Worm (Caenorhabditis elegans) whole organism, L1 larva: ENCODE data around the gene col-41.

Source experiments
- C16A3.4 ChIP-seq: fragments of 150-350 bp; optimal IDR thresholded peaks from 2 replicates; lab custom pipeline; 2014; ENCODE audit warnings: missing biosample characterization, missing genetic modification characterization
- C34B4.2 ChIP-seq: sonication (generic microtip); optimal IDR thresholded peaks from 2 replicates; lab custom pipeline; 2017; ENCODE audit warnings: mild to moderate bottlenecking, missing genetic modification characterization, missing compliant biosample characterization
- F16B12.6 ChIP-seq: fragments of 150-350 bp; optimal IDR thresholded peaks from 2 replicates; lab custom pipeline; 2014; ENCODE audit warnings: missing biosample characterization, missing genetic modification characterization
- Y116A8C.19 ChIP-seq: sonication (generic microtip); optimal IDR thresholded peaks from 2 replicates; lab custom pipeline; 2016; ENCODE audit warnings: missing compliant biosample characterization, missing genetic modification characterization, borderline replicate concordance
- aha-1 ChIP-seq: fragments of 150-350 bp; optimal IDR thresholded peaks from 2 replicates; lab custom pipeline; 2014; ENCODE audit warnings: missing biosample characterization, missing genetic modification characterization
- alr-1 ChIP-seq: fragments of 200-800 bp; sonication (Bioruptor generic); optimal IDR thresholded peaks from 2 replicates; lab custom pipeline; 2018; ENCODE audit warnings: borderline replicate concordance, mild to moderate bottlenecking, missing genetic modification characterization, missing compliant biosample characterization
- aly-2 ChIP-seq: fragments of 150-350 bp; optimal IDR thresholded peaks from 2 replicates; lab custom pipeline; 2014; ENCODE audit warnings: missing biosample characterization, missing genetic modification characterization
- ama-1 ChIP-seq: fragments of 150-350 bp; optimal IDR thresholded peaks from 2 replicates; lab custom pipeline; 2014
- blmp-1 ChIP-seq: fragments of 150-350 bp; optimal IDR thresholded peaks from 2 replicates; lab custom pipeline; 2014; ENCODE audit warnings: missing biosample characterization, missing genetic modification characterization
- ceh-88 ChIP-seq: fragments of 200-800 bp; sonication (Bioruptor generic); IDR thresholded peaks from 2 replicates; pipeline ENCODE4 v1.3.6; 2022; ENCODE audit warnings: missing genetic modification characterization, missing compliant biosample characterization
- ceh-90 ChIP-seq: sonication (generic microtip); optimal IDR thresholded peaks from 2 replicates; lab custom pipeline; 2016; ENCODE audit warnings: missing genetic modification characterization, missing compliant biosample characterization
- dsc-1 ChIP-seq: sonication (generic microtip); optimal IDR thresholded peaks from 2 replicates; lab custom pipeline; 2016; ENCODE audit warnings: mild to moderate bottlenecking, missing genetic modification characterization, missing compliant biosample characterization
- efl-1 ChIP-seq, 4 experiments: fragments of 150-350 bp; optimal IDR thresholded peaks in 3 of 4; peaks in 1 of 4; 1 replicate in 1 of 4; 2 replicates in 3 of 4; lab custom pipeline; 2014; ENCODE audit warnings: missing biosample characterization in 2 of 4, missing genetic modification characterization in 2 of 4, missing genetic modification reagents in 2 of 4
- efl-3 ChIP-seq: fragments of 200-800 bp; sonication (Bioruptor generic); optimal IDR thresholded peaks from 2 replicates; lab custom pipeline; 2018; ENCODE audit warnings: mild to moderate bottlenecking, missing genetic modification characterization, missing compliant biosample characterization
- egl-13 ChIP-seq: sonication (generic microtip); optimal IDR thresholded peaks from 2 replicates; lab custom pipeline; 2016; ENCODE audit warnings: missing genotype, missing genetic modification reagents, missing genetic modification characterization, missing compliant biosample characterization
- elt-2 ChIP-seq: sonication (generic microtip); optimal IDR thresholded peaks from 2 replicates; lab custom pipeline; 2016; ENCODE audit warnings: missing genetic modification characterization, mild to moderate bottlenecking, inconsistent platforms, missing compliant biosample characterization, missing genetic modification reagents
- ets-5 ChIP-seq: fragments of 200-800 bp; sonication (Bioruptor generic); IDR thresholded peaks from 2 replicates; pipeline ENCODE4 v1.3.6; 2022; ENCODE audit warnings: missing genetic modification characterization, missing compliant biosample characterization
- fkh-10 ChIP-seq: sonication (generic microtip); optimal IDR thresholded peaks from 2 replicates; lab custom pipeline; 2017; ENCODE audit warnings: missing biosample characterization, missing genetic modification reagents, missing genetic modification characterization
- fkh-8 ChIP-seq: sonication (generic microtip); optimal IDR thresholded peaks from 2 replicates; lab custom pipeline; 2016; ENCODE audit warnings: mild to moderate bottlenecking, missing genetic modification characterization, missing compliant biosample characterization
- fos-1 ChIP-seq: fragments of 150-350 bp; optimal IDR thresholded peaks from 2 replicates; lab custom pipeline; 2014; ENCODE audit warnings: missing biosample characterization, missing genetic modification characterization
- grh-1 ChIP-seq: fragments of 200-800 bp; sonication (Bioruptor generic); IDR thresholded peaks from 2 replicates; pipeline ENCODE4 v1.3.6; 2022; ENCODE audit warnings: missing genetic modification reagents, missing genetic modification characterization, missing compliant biosample characterization
- hlh-17 ChIP-seq: fragments of 200-800 bp; sonication (Bioruptor generic); optimal IDR thresholded peaks from 2 replicates; lab custom pipeline; 2018; ENCODE audit warnings: missing genetic modification characterization, mild to moderate bottlenecking, missing compliant biosample characterization, moderate library complexity, borderline replicate concordance
- hpl-2 ChIP-seq: fragments of 150-350 bp; optimal IDR thresholded peaks from 2 replicates; lab custom pipeline; 2014; ENCODE audit warnings: missing biosample characterization, missing genetic modification reagents, missing genetic modification characterization
- irx-1 ChIP-seq: sonication (generic microtip); optimal IDR thresholded peaks from 2 replicates; lab custom pipeline; 2016; ENCODE audit warnings: missing genetic modification characterization, missing compliant biosample characterization
- isw-1 ChIP-seq: fragments of 200-800 bp; sonication (Bioruptor generic); IDR thresholded peaks from 2 replicates; pipeline ENCODE4 v1.3.6; 2022; ENCODE audit warnings: missing genetic modification characterization, missing compliant biosample characterization
- jun-1 ChIP-seq: fragments of 150-350 bp; optimal IDR thresholded peaks from 2 replicates; lab custom pipeline; 2014; ENCODE audit warnings: missing biosample characterization, missing genetic modification reagents, missing genetic modification characterization
- lin-13 ChIP-seq: fragments of 150-350 bp; optimal IDR thresholded peaks from 2 replicates; lab custom pipeline; 2014; ENCODE audit warnings: missing biosample characterization, missing genetic modification reagents, missing genetic modification characterization
- lin-15B ChIP-seq: fragments of 150-350 bp; sonication (generic microtip); optimal IDR thresholded peaks from 3 replicates; lab custom pipeline; 2014; ENCODE audit warnings: missing biosample characterization, missing genetic modification characterization
- lin-35 ChIP-seq, 2 experiments: fragments of 150-350 bp; optimal IDR thresholded peaks; 2 replicates each; lab custom pipeline; 2014; ENCODE audit warnings: missing biosample characterization in 2 of 2, missing genetic modification characterization in 2 of 2, missing genetic modification reagents in 2 of 2
- lin-39 ChIP-seq: fragments of 150-350 bp; optimal IDR thresholded peaks from 2 replicates; lab custom pipeline; 2014; ENCODE audit warnings: missing biosample characterization, missing genetic modification reagents, missing genetic modification characterization
- lir-3 ChIP-seq: sonication (generic microtip); optimal IDR thresholded peaks from 2 replicates; lab custom pipeline; 2016; ENCODE audit warnings: mild to moderate bottlenecking, missing genetic modification characterization, moderate library complexity, missing compliant biosample characterization; ENCODE audit not compliant: poor library complexity
- mab-9 ChIP-seq: fragments of 200-800 bp; sonication (Bioruptor generic); IDR thresholded peaks from 2 replicates; pipeline ENCODE4 v1.3.6; 2022; ENCODE audit warnings: missing genetic modification reagents, missing genetic modification characterization, missing compliant biosample characterization
- mef-2 ChIP-seq: fragments of 150-350 bp; optimal IDR thresholded peaks from 2 replicates; lab custom pipeline; 2014; ENCODE audit warnings: missing biosample characterization, missing genetic modification characterization
- nhr-11 ChIP-seq: fragments of 150-350 bp; optimal IDR thresholded peaks from 2 replicates; lab custom pipeline; 2014; ENCODE audit warnings: missing biosample characterization, missing genetic modification characterization
- nhr-19 ChIP-seq: fragments of 200-800 bp; sonication (Bioruptor generic); conservative IDR thresholded peaks from 2 replicates; pipeline ENCODE4 v1.3.6; 2022; ENCODE audit warnings: missing genetic modification characterization, missing compliant biosample characterization
- nhr-20 ChIP-seq: sonication (generic microtip); optimal IDR thresholded peaks from 2 replicates; lab custom pipeline; 2016; ENCODE audit warnings: mild to moderate bottlenecking, missing genetic modification characterization, missing compliant biosample characterization
- nhr-237 ChIP-seq: fragments of 150-350 bp; optimal IDR thresholded peaks from 2 replicates; lab custom pipeline; 2014; ENCODE audit warnings: missing biosample characterization, missing genetic modification characterization
- nhr-28 ChIP-seq: fragments of 150-350 bp; optimal IDR thresholded peaks from 2 replicates; lab custom pipeline; 2014; ENCODE audit warnings: missing biosample characterization, missing genetic modification characterization
- nhr-76 ChIP-seq: sonication (generic microtip); optimal IDR thresholded peaks from 2 replicates; lab custom pipeline; 2017; ENCODE audit warnings: missing biosample characterization, missing genetic modification characterization
- nhr-77 ChIP-seq: fragments of 150-350 bp; optimal IDR thresholded peaks from 2 replicates; lab custom pipeline; 2014; ENCODE audit warnings: missing biosample characterization, missing genetic modification characterization
- nhr-84 ChIP-seq: sonication (generic microtip); optimal IDR thresholded peaks from 2 replicates; lab custom pipeline; 2017; ENCODE audit warnings: missing biosample characterization, missing genetic modification characterization
- nhr-85 ChIP-seq: sonication (generic microtip); peaks from one replicate; lab custom pipeline; 2016; ENCODE audit warnings: missing genetic modification characterization, inconsistent platforms, missing compliant biosample characterization
- nhr-90 ChIP-seq: sonication (generic microtip); optimal IDR thresholded peaks from 2 replicates; lab custom pipeline; 2016; ENCODE audit warnings: mild to moderate bottlenecking, missing genetic modification characterization, missing compliant biosample characterization; ENCODE audit not compliant: poor library complexity
- skn-1 ChIP-seq: fragments of 150-350 bp; optimal IDR thresholded peaks from 2 replicates; lab custom pipeline; 2014; ENCODE audit warnings: missing biosample characterization, missing genetic modification characterization
- snpc-4 ChIP-seq: fragments of 150-350 bp; optimal IDR thresholded peaks from 2 replicates; lab custom pipeline; 2014; ENCODE audit warnings: missing biosample characterization, missing genetic modification characterization
- snu-23 ChIP-seq: sonication (generic microtip); optimal IDR thresholded peaks from 2 replicates; lab custom pipeline; 2016; ENCODE audit warnings: missing genetic modification characterization, missing compliant biosample characterization
- sptf-1 ChIP-seq: fragments of 150-350 bp; optimal IDR thresholded peaks from 2 replicates; lab custom pipeline; 2014; ENCODE audit warnings: missing biosample characterization, missing genetic modification characterization
- swsn-7 ChIP-seq: sonication (generic microtip); optimal IDR thresholded peaks from 2 replicates; lab custom pipeline; 2016; ENCODE audit warnings: missing genetic modification characterization, missing compliant biosample characterization
- tbx-2 ChIP-seq: sonication (generic microtip); optimal IDR thresholded peaks from 2 replicates; lab custom pipeline; 2016; ENCODE audit warnings: missing genetic modification characterization, missing compliant biosample characterization
- unc-130 ChIP-seq: fragments of 150-350 bp; optimal IDR thresholded peaks from 2 replicates; lab custom pipeline; 2017; ENCODE audit warnings: missing biosample characterization, missing genetic modification characterization, inconsistent platforms
- unc-30 ChIP-seq: sonication (generic microtip); optimal IDR thresholded peaks from 2 replicates; lab custom pipeline; 2017; ENCODE audit warnings: missing biosample characterization, missing genetic modification characterization
- xbp-1 ChIP-seq: sonication (generic microtip); optimal IDR thresholded peaks from 2 replicates; lab custom pipeline; 2016; ENCODE audit warnings: missing genetic modification characterization, missing compliant biosample characterization
- zip-4 ChIP-seq: fragments of 200-800 bp; sonication (Bioruptor generic); optimal IDR thresholded peaks from 2 replicates; lab custom pipeline; 2018; ENCODE audit warnings: mild to moderate bottlenecking, missing genetic modification characterization, moderate library complexity, missing compliant biosample characterization
- ztf-11 ChIP-seq, 2 experiments: sonication (generic microtip); optimal IDR thresholded peaks; 2 replicates each; lab custom pipeline; 2016 to 2017; ENCODE audit warnings: missing genetic modification characterization in 2 of 2, missing biosample characterization in 1 of 2, missing compliant biosample characterization in 1 of 2

Gene col-41

ce11 chrX:15181454-15181853 lies 5.2 kb upstream of the col-41 start, which contains the start of gene pkhm-2:
Gene pkhm-2 (minus strand): TSS chrX:15181465.
- TF ChIP-seq elt-2 (tag; lab: Kevin White, UChicago) (peak; percentile 67), fkh-8 (peak; percentile 74), fos-1 (tag; lab: Kevin White, UChicago) (peak; percentile 73), jun-1 (tag; lab: Kevin White, UChicago) (peak; percentile 84), swsn-7 (peak; percentile 95), unc-130 (peak; percentile 78), nhr-20 (tag; lab: Kevin White, UChicago) (peak; percentile 94), egl-13 (peak; percentile 87), zip-4 (GFP tag; lab: Kevin White, UChicago) (peak; percentile 85), lin-39 (tag; lab: Kevin White, UChicago) (peak; percentile 80), lin-15B (tag; lab: Kevin White, UChicago) (peak; percentile 52), nhr-84 (no peak), tbx-2 (tag; lab: Kevin White, UChicago) (peak; percentile 89), nhr-11 (peak; percentile 67), aly-2 (tag; lab: Kevin White, UChicago) (peak; percentile 31), hpl-2 (GFP tag; lab: Kevin White, UChicago) (peak; percentile 73), dsc-1 (tag; lab: Kevin White, UChicago) (peak; percentile 89), grh-1 (peak; percentile 92), alr-1 (tag; lab: Kevin White, UChicago) (no peak), mab-9 (GFP tag; lab: Robert Waterston, UW) (peak; percentile 61), lin-13 (GFP tag; lab: Kevin White, UChicago) (peak; percentile 85), C34B4.2 (no peak), skn-1 (tag; lab: Kevin White, UChicago) (peak; percentile 79), F16B12.6 (tag; lab: Kevin White, UChicago) (peak; percentile 40), xbp-1 (tag; lab: Kevin White, UChicago) (peak; percentile 88), nhr-28 (tag; lab: Kevin White, UChicago) (no peak), blmp-1 (tag; lab: Kevin White, UChicago) (peak; percentile 98), irx-1 (tag; lab: Kevin White, UChicago) (peak; percentile 86), nhr-76 (no peak), hlh-17 (GFP tag; lab: Kevin White, UChicago) (no peak), nhr-19 (peak; percentile 93), nhr-85 (tag; lab: Kevin White, UChicago) (peak; percentile 97), mef-2 (tag; lab: Kevin White, UChicago) (no peak), nhr-90 (tag; lab: Kevin White, UChicago) (peak; percentile 95), snpc-4 (peak; percentile 91), ceh-90 (no peak), lin-35 (GFP tag; optimal IDR thresholded peaks at IDR 0.05; lab: Kevin White, UChicago) (peak; percentile 77 to 90), sptf-1 (tag; lab: Kevin White, UChicago) (no peak), aha-1 (tag; lab: Kevin White, UChicago) (peak; percentile 65), efl-3 (GFP tag; lab: Kevin White, UChicago) (no peak), isw-1 (GFP tag; lab: Robert Waterston, UW) (peak; percentile 76), snu-23 (GFP tag; lab: Kevin White, UChicago) (peak; percentile 95), ama-1 (lab: Kevin White, UChicago) (no peak), C16A3.4 (tag; lab: Kevin White, UChicago) (peak; percentile 88), efl-1 (optimal IDR thresholded peaks at IDR 0.05; lab: Kevin White, UChicago) (peak; percentile 79 to 82), efl-1 (GFP tag; optimal IDR thresholded peaks at IDR 0.05 in 1 of 2; lab: Kevin White, UChicago) (peak; percentile 76 to 98), ets-5 (GFP tag; lab: Robert Waterston, UW) (no peak), nhr-77 (tag; lab: Kevin White, UChicago) (peak; percentile 90), Y116A8C.19 (tag; lab: Kevin White, UChicago) (no peak), fkh-10 (GFP tag; lab: Kevin White, UChicago) (peak; percentile 46), ztf-11 (tag; optimal IDR thresholded peaks at IDR 0.05; lab: Kevin White, UChicago) (peak in 1 of 2 experiments; percentile 59), ceh-88 (GFP tag; lab: Robert Waterston, UW) (peak; percentile 65), lir-3 (tag; lab: Kevin White, UChicago) (no peak), nhr-237 (tag; lab: Kevin White, UChicago) (peak; percentile 76), unc-30 (no peak)
